Fruit fly (Drosophila melanogaster) whole organism: ENCODE results near the gene CG8159.

Source experiments
- CG8478 ChIP-seq: fragments of >200 bp; optimal IDR thresholded peaks from 2 replicates; lab custom pipeline; 2018; ENCODE audit warnings: inconsistent platforms
- Dll ChIP-seq: fragments of >200 bp; optimal IDR thresholded peaks from 2 replicates; lab custom pipeline; 2017
- EcR ChIP-seq, 2 experiments: fragments of >200 bp; optimal IDR thresholded peaks; 2 replicates each; lab custom pipeline; 2017; ENCODE audit warnings: missing biosample characterization in 2 of 2, missing genetic modification characterization in 2 of 2, missing genetic modification reagents in 2 of 2
- pan ChIP-seq: fragments of >200 bp; optimal IDR thresholded peaks from 2 replicates; lab custom pipeline; 2017
- psq ChIP-seq: fragments of >200 bp; optimal IDR thresholded peaks from 2 replicates; lab custom pipeline; 2017
- usp ChIP-seq: fragments of >200 bp; optimal IDR thresholded peaks from 2 replicates; lab custom pipeline; 2017; ENCODE audit warnings: missing biosample characterization, missing genetic modification characterization, mixed read lengths

CG8159 gene

dm6 chr3R:8726632-8727031 lies at the start of gene CG8159:
Gene CG8159 (plus strand): TSS chr3R:8726854.
- TF ChIP-seq pan (lab: Kevin White, UChicago) (no peak), CG8478 (lab: Kevin White, UChicago) (no peak), usp (no peak), psq (no peak), EcR (GFP tag; optimal IDR thresholded peaks at IDR 0.05; lab: Kevin White, UChicago) (no peak), Dll (lab: Kevin White, UChicago) (no peak)

- TF ChIP-seq psq (no peak), CG8478 (lab: Kevin White, UChicago) (no peak), pan (lab: Kevin White, UChicago) (no peak), EcR (GFP tag; optimal IDR thresholded peaks at IDR 0.05; lab: Kevin White, UChicago) (no peak), Dll (lab: Kevin White, UChicago) (no peak), usp (no peak)
Observed at dm6 chr3R:8679934-8680333, 46.7 kb upstream of the CG8159 start, which contains the start of gene CG33325. Gene CG33325 (minus strand): TSS chr3R:8680034.

DNA sequence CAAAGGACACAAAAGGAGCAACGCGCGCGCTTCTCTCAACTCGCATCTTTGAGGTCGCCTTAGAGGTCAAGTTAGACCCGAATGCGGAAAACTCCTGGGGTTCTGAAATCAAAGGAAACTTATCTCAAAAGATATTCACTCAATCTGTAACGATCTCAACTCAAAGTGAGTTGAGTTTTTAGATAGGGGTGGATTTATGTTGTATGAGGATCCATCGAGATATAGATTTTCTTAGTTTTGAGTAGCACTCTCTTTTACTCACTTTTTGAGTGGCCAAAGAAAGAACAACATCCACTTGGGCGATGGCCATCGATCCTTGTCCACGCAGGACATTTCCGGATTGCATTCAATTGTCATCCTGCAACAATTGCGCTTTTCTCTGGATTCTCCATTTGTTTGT lies 46.0 kb upstream of the CG8159 start:
- no peak for TF ChIP-seq usp
- no peak for TF ChIP-seq CG8478 (lab: Kevin White, UChicago)
- no peak for TF ChIP-seq psq
- TF ChIP-seq Dll (lab: Kevin White, UChicago): no peak
- no peak for TF ChIP-seq pan (lab: Kevin White, UChicago)
- no peak for TF ChIP-seq EcR (GFP tag; optimal IDR thresholded peaks at IDR 0.05; lab: Kevin White, UChicago)

DNA sequence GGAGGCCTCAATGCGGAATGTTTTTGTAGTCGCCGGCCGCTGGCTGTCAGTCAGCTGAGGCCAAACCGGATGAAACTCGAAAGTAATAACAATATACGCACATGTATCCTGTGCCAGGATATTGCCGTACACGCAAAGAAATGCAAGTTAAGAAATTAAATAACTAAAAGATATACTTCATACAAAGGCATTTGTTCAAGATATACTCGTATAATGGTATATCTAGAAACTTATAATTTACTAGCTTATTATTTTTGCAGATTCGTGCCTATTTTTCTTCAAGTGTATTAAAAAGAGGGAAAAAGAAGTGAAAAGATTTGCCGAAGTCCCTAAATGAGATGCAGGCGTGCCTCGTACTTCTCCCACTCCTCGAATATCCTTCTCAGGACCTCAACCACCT lies 43.4 kb upstream of the CG8159 start:
- TF ChIP-seq usp: no peak
- TF ChIP-seq EcR (GFP tag; optimal IDR thresholded peaks at IDR 0.05; lab: Kevin White, UChicago): no peak
- TF ChIP-seq Dll (lab: Kevin White, UChicago): no peak

DNA sequence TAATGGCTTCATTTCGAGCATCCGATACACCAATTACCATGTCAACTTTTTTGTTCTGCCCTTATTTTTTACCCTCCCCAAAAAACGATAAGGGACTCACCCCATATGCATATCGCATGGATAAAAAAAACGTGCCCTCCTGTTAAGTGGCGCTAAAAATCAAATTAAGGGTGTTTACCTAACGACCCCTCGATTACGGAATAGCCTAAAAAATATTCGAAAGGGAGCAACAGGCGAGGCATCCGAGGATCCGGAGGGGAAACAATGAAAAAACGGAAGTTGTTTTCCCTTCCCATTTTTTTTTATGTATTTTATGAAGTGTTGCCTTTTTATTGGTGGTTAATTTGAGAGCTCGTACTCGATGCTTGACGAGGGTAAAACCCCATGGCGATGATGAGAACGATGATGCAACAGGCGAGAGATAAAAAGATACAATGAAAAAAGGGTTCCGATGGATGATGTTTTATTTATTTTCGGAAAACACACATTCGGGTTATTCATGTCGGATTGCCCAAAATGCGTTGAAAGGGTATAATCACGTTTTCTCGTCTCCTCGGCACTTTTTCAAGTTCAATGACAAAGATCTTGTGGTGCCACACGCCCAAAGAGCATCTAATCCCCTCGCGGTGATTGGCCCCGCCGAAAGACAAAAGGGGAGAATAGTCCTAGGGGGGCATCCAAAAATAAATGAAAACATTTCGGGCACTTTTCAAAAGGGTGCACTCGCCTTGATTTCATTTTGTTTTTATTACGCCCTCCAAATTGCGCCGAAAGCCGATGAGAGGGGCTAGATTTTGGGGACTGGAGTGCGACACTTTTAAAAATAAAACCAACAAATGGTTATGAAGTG lies 42.1 kb upstream of the CG8159 start, which contains the start of gene CG44227:
Gene CG44227 (minus strand): TSS at position 849 of the 850 bp plus-strand sequence.
- no peak for TF ChIP-seq CG8478 (lab: Kevin White, UChicago)
- no peak for TF ChIP-seq pan (lab: Kevin White, UChicago)
- TF ChIP-seq Dll (lab: Kevin White, UChicago): no peak
- TF ChIP-seq psq: no peak
- no peak for TF ChIP-seq usp
- TF ChIP-seq EcR (GFP tag; optimal IDR thresholded peaks at IDR 0.05; lab: Kevin White, UChicago): no peak

DNA sequence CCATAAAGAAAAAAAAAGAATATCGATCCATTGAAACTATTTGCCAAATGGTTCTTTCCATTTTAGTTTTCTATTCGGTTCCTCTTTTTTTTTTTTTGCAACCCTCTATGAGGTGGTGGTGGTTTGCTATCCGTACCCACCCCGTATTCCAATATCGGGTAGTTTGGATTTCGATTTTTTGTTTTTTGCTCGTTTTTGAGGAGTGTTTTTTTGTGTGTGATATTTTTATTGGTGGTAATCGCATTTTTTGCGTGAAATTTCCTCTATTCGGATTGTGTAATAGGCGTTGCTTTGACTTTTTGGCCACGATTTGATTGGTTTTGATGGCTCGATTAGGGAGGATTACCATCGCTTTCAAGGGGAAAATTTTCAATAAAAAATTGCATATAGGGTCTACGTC lies 40.2 kb upstream of the CG8159 start:
- TF ChIP-seq psq: no peak
- no peak for TF ChIP-seq EcR (GFP tag; optimal IDR thresholded peaks at IDR 0.05; lab: Kevin White, UChicago)
- TF ChIP-seq pan (lab: Kevin White, UChicago): no peak
- TF ChIP-seq usp: no peak
- no peak for TF ChIP-seq Dll (lab: Kevin White, UChicago)
- TF ChIP-seq CG8478 (lab: Kevin White, UChicago): no peak

dm6 chr3R:8694110-8694826 lies 32.4 kb upstream of the CG8159 start:
- TF ChIP-seq CG8478 (lab: Kevin White, UChicago) (no peak), Dll (lab: Kevin White, UChicago) (no peak), psq (no peak), pan (lab: Kevin White, UChicago) (no peak), usp (no peak), EcR (GFP tag; optimal IDR thresholded peaks at IDR 0.05; lab: Kevin White, UChicago) (no peak)

DNA sequence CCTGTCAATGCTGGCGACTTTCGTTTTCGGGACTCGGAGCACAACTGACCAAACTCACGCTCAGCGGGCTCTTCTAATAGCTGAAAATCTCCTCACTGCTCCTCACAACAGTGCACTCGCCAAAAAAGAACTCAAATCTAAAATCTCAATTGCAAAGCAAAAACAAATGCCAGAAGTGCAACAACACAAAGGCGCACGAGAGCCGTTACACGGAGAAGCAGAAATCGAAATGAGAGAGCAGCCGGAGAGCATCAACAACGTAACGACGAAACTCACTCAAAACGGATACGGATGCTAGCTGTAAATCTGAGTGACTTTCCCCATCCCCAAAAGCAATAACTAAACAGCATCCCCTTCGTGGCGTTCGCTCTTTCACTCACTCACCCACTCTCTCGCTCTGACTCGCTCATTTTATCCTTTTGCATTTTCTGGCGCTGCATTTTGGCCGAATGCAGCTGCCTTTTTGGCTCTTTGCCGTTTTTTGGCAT lies 28.8 kb upstream of the CG8159 start, which contains the start of gene hb:
Gene hb (minus strand): TSS at position 51 of the 488 bp plus-strand sequence.
- TF ChIP-seq Dll (lab: Kevin White, UChicago) (no peak), psq (no peak), EcR (GFP tag; optimal IDR thresholded peaks at IDR 0.05; lab: Kevin White, UChicago) (no peak), CG8478 (lab: Kevin White, UChicago) (no peak)

- TF ChIP-seq pan (lab: Kevin White, UChicago) (no peak), Dll (lab: Kevin White, UChicago) (no peak), CG8478 (lab: Kevin White, UChicago) (no peak), psq (no peak), EcR (GFP tag; optimal IDR thresholded peaks at IDR 0.05; lab: Kevin White, UChicago) (no peak), usp (no peak)
Observed at dm6 chr3R:8699230-8699629, 27.4 kb upstream of the CG8159 start.

DNA sequence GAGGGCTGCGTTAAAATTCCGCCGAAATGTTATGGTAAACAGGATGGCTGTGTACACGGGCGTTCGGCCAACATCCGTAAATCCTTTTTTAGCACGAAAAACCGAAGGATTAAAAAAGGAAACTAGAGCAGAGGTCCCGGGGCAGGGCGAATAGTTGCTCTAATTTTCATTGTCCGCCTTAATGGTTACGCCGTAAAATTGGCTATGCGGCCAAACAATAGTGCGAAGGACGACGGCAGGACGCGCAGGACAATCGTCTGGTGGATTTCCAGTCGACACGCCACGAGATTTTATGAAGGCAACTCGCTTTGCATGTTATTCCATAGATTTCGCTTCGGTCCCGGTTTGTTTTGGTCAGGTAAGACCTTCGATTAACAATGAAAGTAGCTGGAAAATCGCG lies 26.0 kb upstream of the CG8159 start:
- no peak for TF ChIP-seq CG8478 (lab: Kevin White, UChicago)

DNA sequence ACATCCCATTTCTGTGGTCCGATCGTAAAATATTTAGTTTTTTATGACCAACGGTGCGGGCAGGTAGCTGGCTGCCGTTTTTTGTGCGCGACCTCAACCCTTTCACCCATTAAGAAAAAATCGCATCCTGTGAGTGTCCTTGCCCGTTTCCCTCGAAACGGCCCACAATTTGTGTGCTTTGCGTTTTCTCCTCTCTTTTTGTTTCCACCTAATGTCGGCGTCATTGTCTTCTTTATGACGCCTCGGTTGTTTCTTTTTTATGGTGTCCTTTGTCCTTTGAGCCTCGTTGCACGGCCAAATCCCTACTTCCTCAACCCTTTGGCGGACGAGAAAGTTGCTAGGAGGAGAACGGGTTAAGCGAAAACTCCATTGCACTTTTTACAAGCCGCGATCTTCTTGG lies 25.5 kb upstream of the CG8159 start:
- TF ChIP-seq pan (lab: Kevin White, UChicago): no peak

DNA sequence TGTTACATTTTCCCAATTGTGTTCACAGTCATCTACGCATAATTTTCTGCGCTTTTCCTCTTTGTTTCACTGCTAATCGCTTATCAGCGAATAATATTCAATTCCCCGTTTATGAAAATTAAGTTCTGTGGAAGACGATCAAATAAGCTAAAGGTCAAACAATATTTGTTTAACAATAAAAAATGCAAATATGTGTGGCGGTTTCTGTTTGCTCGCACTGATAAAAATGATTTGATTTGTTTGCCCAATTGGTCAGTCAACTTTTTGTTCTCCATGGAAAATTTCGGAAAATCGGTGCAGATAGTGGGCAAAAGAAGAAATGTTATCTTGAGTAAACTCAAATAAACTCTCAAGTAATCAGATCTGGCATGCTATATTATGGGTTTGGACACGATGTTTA lies 22.0 kb upstream of the CG8159 start:
- TF ChIP-seq pan (lab: Kevin White, UChicago): no peak
- no peak for TF ChIP-seq psq
- no peak for TF ChIP-seq EcR (GFP tag; optimal IDR thresholded peaks at IDR 0.05; lab: Kevin White, UChicago)
- no peak for TF ChIP-seq usp
- no peak for TF ChIP-seq CG8478 (lab: Kevin White, UChicago)
- no peak for TF ChIP-seq Dll (lab: Kevin White, UChicago)
